Fruit fly (Drosophila melanogaster) whole organism, embryonic: Measurements from ENCODE around the gene CG14410.
A peak's percentile ranks its signal among the peaks of the same experiment; 100 is the strongest.

Experiments
- Abd-B ChIP-seq: fragments of 200-800 bp; sonication (Bioruptor generic); optimal IDR thresholded peaks from 2 replicates; lab custom pipeline; 2018; ENCODE audit warnings: missing biosample characterization, mild to moderate bottlenecking, missing genetic modification characterization, moderate library complexity
- Blimp-1 ChIP-seq: fragments of 200-800 bp; sonication (Bioruptor generic); optimal IDR thresholded peaks from 3 replicates; lab custom pipeline; 2018; ENCODE audit warnings: missing biosample characterization, missing genetic modification characterization, mild to moderate bottlenecking, moderate library complexity, missing genetic modification reagents
- CG10147 ChIP-seq: fragments of 200-800 bp; sonication (Bioruptor generic); optimal IDR thresholded peaks from 2 replicates; lab custom pipeline; 2019; ENCODE audit warnings: missing biosample characterization, mild to moderate bottlenecking, missing genetic modification characterization, moderate library complexity
- CG12769 ChIP-seq: fragments of 200-800 bp; sonication (Bioruptor generic); optimal IDR thresholded peaks from 2 replicates; lab custom pipeline; 2019; ENCODE audit warnings: missing biosample characterization, mild to moderate bottlenecking, missing genetic modification characterization, moderate library complexity
- CG16779 ChIP-seq: fragments of 200-800 bp; sonication (Bioruptor generic); IDR thresholded peaks from 2 replicates; pipeline ENCODE4 v1.3.6; 2022; ENCODE audit warnings: missing biosample characterization, missing genetic modification characterization
- CG17186 ChIP-seq: fragments of 200-800 bp; sonication (Bioruptor generic); optimal IDR thresholded peaks from 3 replicates; lab custom pipeline; 2017; ENCODE audit warnings: missing biosample characterization, missing genetic modification reagents, missing genetic modification characterization
- CG17328 ChIP-seq: fragments of 200-800 bp; sonication (Bioruptor generic); IDR thresholded peaks from 2 replicates; pipeline ENCODE4 v1.3.6; 2022; ENCODE audit warnings: missing biosample characterization, missing genetic modification characterization
- CG32767 ChIP-seq: fragments of 200-800 bp; sonication (Bioruptor generic); IDR thresholded peaks from 2 replicates; pipeline ENCODE4 v1.3.6; 2022; ENCODE audit warnings: missing biosample characterization, missing genetic modification characterization
- CG6654 ChIP-seq: fragments of 200-800 bp; sonication (Bioruptor generic); optimal IDR thresholded peaks from 2 replicates; lab custom pipeline; 2017; ENCODE audit warnings: missing biosample characterization, mild to moderate bottlenecking, missing genetic modification characterization
- CG7987 ChIP-seq: fragments of 200-800 bp; sonication (Bioruptor generic); optimal IDR thresholded peaks from 2 replicates; lab custom pipeline; 2018; ENCODE audit warnings: missing biosample characterization, mild to moderate bottlenecking, missing genetic modification characterization, moderate library complexity
- CG8290 ChIP-seq, 3 experiments: fragments of 200-800 bp; sonication (Bioruptor generic); optimal IDR thresholded peaks; 2 replicates each; lab custom pipeline; 2016 to 2019; ENCODE audit warnings: missing biosample characterization in 3 of 3, missing genetic modification characterization in 3 of 3, mild to moderate bottlenecking in 2 of 3, moderate library complexity in 1 of 3
- D ChIP-seq, 2 experiments: fragments of 200-800 bp in 1 of 2; fragments of >200 bp in 1 of 2; sonication (Bioruptor generic) in 1 of 2; optimal IDR thresholded peaks; 2 replicates in 1 of 2; 3 replicates in 1 of 2; lab custom pipeline; 2017; ENCODE audit warnings: mild to moderate bottlenecking in 1 of 2, missing biosample characterization in 1 of 2, missing genetic modification characterization in 1 of 2, missing genetic modification reagents in 1 of 2
- H2.0 ChIP-seq: fragments of 200-800 bp; sonication (Bioruptor generic); IDR thresholded peaks from 2 replicates; pipeline ENCODE4 v1.3.6; 2022; ENCODE audit warnings: missing biosample characterization, missing genetic modification characterization
- HmgD ChIP-seq: fragments of 200-800 bp; sonication (Bioruptor generic); optimal IDR thresholded peaks from 3 replicates; lab custom pipeline; 2016; ENCODE audit warnings: missing biosample characterization, missing genetic modification characterization
- Hmx ChIP-seq: fragments of 200-800 bp; sonication (Bioruptor generic); optimal IDR thresholded peaks from 2 replicates; lab custom pipeline; 2016; ENCODE audit warnings: missing biosample characterization, missing genetic modification characterization
- Kr ChIP-seq: fragments of 200-800 bp; sonication (Bioruptor generic); optimal IDR thresholded peaks from 2 replicates; lab custom pipeline; 2017; ENCODE audit warnings: missing biosample characterization, mild to moderate bottlenecking, missing genetic modification characterization
- Ptx1 ChIP-seq: fragments of 200-800 bp; sonication (Bioruptor generic); IDR thresholded peaks from 2 replicates; pipeline ENCODE4 v1.3.6; 2022; ENCODE audit warnings: missing biosample characterization, missing genetic modification characterization
- Taf1 ChIP-seq: fragments of 200-800 bp; sonication (Bioruptor generic); IDR thresholded peaks from 2 replicates; pipeline ENCODE4 v1.3.6; 2022; ENCODE audit warnings: missing biosample characterization, missing genetic modification characterization
- YL-1 ChIP-seq: fragments of 200-800 bp; sonication (Bioruptor generic); optimal IDR thresholded peaks from 3 replicates; lab custom pipeline; 2017; ENCODE audit warnings: missing biosample characterization, mild to moderate bottlenecking, missing genetic modification characterization
- chm ChIP-seq: fragments of 200-800 bp; sonication (Bioruptor generic); IDR thresholded peaks from 2 replicates; pipeline ENCODE4 v1.3.6; 2022; ENCODE audit warnings: missing biosample characterization, missing genetic modification characterization
- esg ChIP-seq: fragments of 200-800 bp; sonication (Bioruptor generic); conservative IDR thresholded peaks from 2 replicates; pipeline ENCODE4 v1.3.6; 2022; ENCODE audit warnings: missing biosample characterization, missing genetic modification characterization
- exex ChIP-seq: fragments of 200-800 bp; sonication (Bioruptor generic); optimal IDR thresholded peaks from 4 replicates; lab custom pipeline; 2018; ENCODE audit warnings: missing biosample characterization, mild to moderate bottlenecking, missing genetic modification characterization, moderate library complexity
- kay ChIP-seq: fragments of 200-800 bp; sonication (Bioruptor generic); optimal IDR thresholded peaks from 2 replicates; lab custom pipeline; 2016; ENCODE audit warnings: missing biosample characterization, missing genetic modification characterization
- oc ChIP-seq: fragments of 200-800 bp; sonication (Bioruptor generic); optimal IDR thresholded peaks from 2 replicates; lab custom pipeline; 2018; ENCODE audit warnings: missing biosample characterization, mild to moderate bottlenecking, missing genetic modification characterization, moderate library complexity
- pb ChIP-seq: fragments of 200-800 bp; sonication (Bioruptor generic); optimal IDR thresholded peaks from 3 replicates; lab custom pipeline; 2016; ENCODE audit warnings: missing biosample characterization, missing genetic modification characterization
- sens-2 ChIP-seq: fragments of 200-800 bp; sonication (Bioruptor generic); IDR thresholded peaks from 2 replicates; pipeline ENCODE4 v1.3.6; 2022; ENCODE audit warnings: missing biosample characterization, missing genetic modification characterization
- sqz ChIP-seq: fragments of 200-800 bp; sonication (Bioruptor generic); optimal IDR thresholded peaks from 3 replicates; lab custom pipeline; 2018; ENCODE audit warnings: missing biosample characterization, mild to moderate bottlenecking, missing genetic modification characterization
- wor ChIP-seq: fragments of 200-800 bp; sonication (Bioruptor generic); IDR thresholded peaks from 2 replicates; pipeline ENCODE4 v1.3.6; 2022; ENCODE audit warnings: missing biosample characterization, missing genetic modification characterization
- zfh1 ChIP-seq: fragments of 200-800 bp; sonication (Bioruptor generic); IDR thresholded peaks from 3 replicates; pipeline ENCODE4 v1.3.6; 2022; ENCODE audit warnings: missing biosample characterization, missing genetic modification characterization

Gene CG14410

DNA sequence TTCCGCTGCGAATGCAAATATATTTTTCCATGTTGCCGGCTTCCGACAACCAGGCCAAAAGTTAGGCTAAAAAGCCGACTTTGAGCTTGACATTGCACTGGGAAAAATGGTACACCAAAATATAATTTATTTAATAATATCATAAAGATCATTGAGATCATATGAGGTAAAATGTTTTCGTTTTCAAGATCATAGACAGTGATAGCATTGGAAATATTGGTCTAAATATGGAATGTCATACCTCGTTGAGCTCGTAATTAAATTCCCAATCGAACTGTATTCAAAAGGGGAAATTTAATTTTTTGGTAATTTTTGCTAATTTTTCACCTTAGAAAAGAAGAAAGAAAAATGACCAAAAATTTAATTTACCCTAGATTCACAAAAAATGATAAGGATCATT is 47.5 kb downstream of the CG14410 start:
- no peak for TF ChIP-seq CG7987 (GFP tag; lab: Kevin White, UChicago)
- no peak for TF ChIP-seq H2.0 (GFP tag; lab: Robert Waterston, UW)

DNA sequence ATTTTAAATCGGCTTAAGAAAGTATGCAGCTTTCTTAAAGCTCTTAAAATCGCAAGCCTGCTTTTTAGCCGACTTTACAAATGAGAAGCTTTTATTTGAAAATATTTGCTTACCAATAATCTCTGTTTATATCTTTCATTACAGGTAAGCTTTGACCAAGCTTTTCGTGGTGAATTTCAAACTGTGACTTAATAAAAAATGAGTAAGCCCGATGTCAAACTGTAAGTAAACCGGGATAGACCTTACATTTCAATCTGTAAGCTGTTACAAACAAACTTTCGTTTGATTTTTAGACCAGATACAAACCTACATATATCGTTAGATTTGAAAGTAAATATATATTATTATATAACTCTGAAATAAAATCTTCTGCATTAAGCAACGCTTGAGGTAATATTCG is 49.0 kb downstream of the CG14410 start:
- TF ChIP-seq CG12769 (tag; lab: Kevin White, UChicago): peak; percentile 74
- no peak for TF ChIP-seq CG16779 (GFP tag; lab: Robert Waterston, UW)
- TF ChIP-seq Kr (GFP tag; lab: Kevin White, UChicago): no peak
- TF ChIP-seq CG10147 (GFP tag; lab: Kevin White, UChicago): no peak
- TF ChIP-seq HmgD (GFP tag; lab: Kevin White, UChicago): no peak
- no peak for TF ChIP-seq sens-2 (GFP tag; lab: Robert Waterston, UW)
- TF ChIP-seq chm (GFP tag; lab: Robert Waterston, UW): no peak
- TF ChIP-seq D (optimal IDR thresholded peaks at IDR 0.05; lab: Kevin White, UChicago): no peak
- TF ChIP-seq D (GFP tag; optimal IDR thresholded peaks at IDR 0.05; lab: Kevin White, UChicago): no peak
- TF ChIP-seq Blimp-1 (GFP tag; lab: Kevin White, UChicago): peak; percentile 9
- TF ChIP-seq CG17328 (GFP tag; lab: Robert Waterston, UW): no peak
- no peak for TF ChIP-seq Ptx1 (GFP tag; lab: Robert Waterston, UW)
- TF ChIP-seq wor (GFP tag; lab: Robert Waterston, UW): no peak
- TF ChIP-seq kay: no peak
- TF ChIP-seq H2.0 (GFP tag; lab: Robert Waterston, UW): no peak
- TF ChIP-seq exex (tag; lab: Kevin White, UChicago): no peak
- TF ChIP-seq CG32767: no peak
- TF ChIP-seq Hmx (GFP tag; lab: Kevin White, UChicago): no peak
- no peak for TF ChIP-seq pb
- no peak for TF ChIP-seq zfh1
- peak; percentile 11 for TF ChIP-seq Abd-B (GFP tag; lab: Kevin White, UChicago)
- peak; percentile 35 for TF ChIP-seq oc (tag; lab: Kevin White, UChicago)
- peak; percentile 97 for TF ChIP-seq CG6654 (GFP tag; lab: Kevin White, UChicago)
- peak; percentile 7 for TF ChIP-seq sqz (GFP tag; lab: Kevin White, UChicago)
- no peak for TF ChIP-seq Taf1 (GFP tag; lab: Robert Waterston, UW)
- TF ChIP-seq CG17186 (GFP tag; lab: Kevin White, UChicago): no peak
- no peak for TF ChIP-seq esg
- no peak for TF ChIP-seq CG8290 (GFP tag; optimal IDR thresholded peaks at IDR 0.05; lab: Kevin White, UChicago)
- TF ChIP-seq CG8290 (tag; optimal IDR thresholded peaks at IDR 0.05; lab: Kevin White, UChicago): no peak
- TF ChIP-seq YL-1: no peak
